Worm (Caenorhabditis elegans): ENCODE measurements around the gene F41B4.3.

F41B4.3 gene

DNA sequence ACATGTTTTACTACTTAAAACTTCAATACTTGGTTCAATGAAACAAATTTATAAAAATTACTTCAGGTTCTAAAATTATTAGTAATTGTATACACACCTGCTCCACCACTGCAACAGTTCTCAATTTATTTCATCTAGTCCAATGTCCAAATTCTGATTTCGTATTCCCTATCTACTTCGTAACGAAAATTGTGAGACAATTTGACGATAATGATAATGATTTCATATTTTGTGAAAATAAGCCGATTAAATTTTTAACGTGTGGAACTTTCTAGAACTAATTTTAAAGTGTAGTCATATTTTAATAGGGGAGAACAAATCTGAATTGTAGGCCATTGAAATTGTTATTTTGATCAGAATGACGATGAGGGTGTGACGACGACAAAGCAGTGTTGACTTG lies 45.5 kb downstream of the F41B4.3 start:
- TF ChIP-seq med-1 (GFP tag; optimal IDR thresholded peaks at IDR 0.05; ENCODE audit: insufficient read depth) (no peak), klf-2 (GFP tag; conservative IDR thresholded peaks at IDR 0.05) (no peak), ztf-23 (GFP tag; IDR thresholded peaks at IDR 0.05) (no peak), T22C8.4 (GFP tag; IDR thresholded peaks at IDR 0.05) (no peak), flt-1 (GFP tag; IDR thresholded peaks at IDR 0.05) (no peak), ref-1 (GFP tag; conservative IDR thresholded peaks at IDR 0.05) (no peak), cog-1 (tag; optimal IDR thresholded peaks at IDR 0.05) (no peak), ztf-29 (GFP tag; IDR thresholded peaks at IDR 0.05) (no peak), tab-1 (GFP tag; IDR thresholded peaks at IDR 0.05) (no peak)

DNA sequence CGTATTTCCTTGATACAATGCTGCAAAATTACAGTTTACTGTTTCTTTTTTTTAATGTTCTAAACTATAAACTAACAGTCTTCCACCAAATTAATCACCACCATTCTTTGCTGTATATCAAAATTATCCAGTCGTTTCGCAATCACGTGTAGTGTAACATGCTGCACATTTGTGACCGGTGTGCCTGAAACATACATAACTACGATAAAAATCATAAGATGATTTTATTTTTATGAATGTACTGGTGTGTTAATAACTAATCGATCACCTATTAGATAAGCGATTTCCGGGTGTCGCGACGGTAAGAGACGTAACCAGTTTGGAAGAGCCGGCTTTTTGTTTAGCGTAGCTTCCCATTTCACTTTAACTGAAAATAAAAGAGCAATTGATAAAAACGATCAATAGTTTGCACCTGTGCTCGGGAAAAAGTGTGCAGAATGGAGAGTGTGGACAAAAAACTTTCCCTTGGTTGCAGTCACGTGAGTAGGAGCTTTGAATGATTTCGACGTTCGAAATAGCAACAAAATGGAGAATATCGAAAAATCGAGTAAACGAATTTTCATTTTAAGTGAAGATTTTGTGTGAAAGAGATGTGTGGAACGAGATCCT lies 46.8 kb downstream of the F41B4.3 start, which contains the start of gene sgca-1:
Gene sgca-1, minus strand, starts transcription at position 584 of the 609 bp plus-strand sequence.
- TF ChIP-seq tab-1 (GFP tag; IDR thresholded peaks at IDR 0.05), result no peak
- TF ChIP-seq T22C8.4 (GFP tag; IDR thresholded peaks at IDR 0.05), result no peak
- no peak for TF ChIP-seq klf-2 (GFP tag; conservative IDR thresholded peaks at IDR 0.05)
- TF ChIP-seq cog-1 (tag; optimal IDR thresholded peaks at IDR 0.05), result no peak
- no peak for TF ChIP-seq ztf-23 (GFP tag; IDR thresholded peaks at IDR 0.05)
- no peak for TF ChIP-seq ztf-29 (GFP tag; IDR thresholded peaks at IDR 0.05)
- TF ChIP-seq ref-1 (GFP tag; conservative IDR thresholded peaks at IDR 0.05), result no peak
- no peak for TF ChIP-seq med-1 (GFP tag; optimal IDR thresholded peaks at IDR 0.05; ENCODE audit: insufficient read depth)
- no peak for TF ChIP-seq flt-1 (GFP tag; IDR thresholded peaks at IDR 0.05)
